Worm (Caenorhabditis elegans) whole organism, L4 larva: Measurements from ENCODE around the gene C06E2.2.
A peak's percentile ranks its signal among the peaks of the same experiment; 100 is the strongest.

ENCODE experiments used
- Y75B8A.6 ChIP-seq: fragments of 200-800 bp; sonication (Bioruptor generic); IDR thresholded peaks from 2 replicates; pipeline ENCODE4 v1.3.6; 2022; ENCODE audit warnings: missing genetic modification reagents, missing genetic modification characterization, missing compliant biosample characterization
- fkh-10 ChIP-seq: fragments of 150-350 bp; optimal IDR thresholded peaks from 2 replicates; lab custom pipeline; 2014; ENCODE audit warnings: missing biosample characterization, missing genetic modification reagents, missing genetic modification characterization
- mxl-3 ChIP-seq: fragments of 200-800 bp; sonication (Bioruptor generic); optimal IDR thresholded peaks from 2 replicates; lab custom pipeline; 2018; ENCODE audit warnings: mild to moderate bottlenecking, missing genetic modification characterization, missing compliant biosample characterization
- nhr-237 ChIP-seq: sonication (generic microtip); optimal IDR thresholded peaks from 2 replicates; lab custom pipeline; 2017; ENCODE audit warnings: missing biosample characterization, missing genetic modification characterization
- pha-4 ChIP-seq, 2 experiments: fragments of 150-350 bp in 1 of 2; fragments of 200-800 bp in 1 of 2; sonication (Bioruptor generic) in 1 of 2; IDR thresholded peaks in 1 of 2; optimal IDR thresholded peaks in 1 of 2; 2 replicates each; pipeline versions ENCODE4 v1.3.6 to Lab custom; 2014 to 2022; ENCODE audit warnings: missing genetic modification characterization in 2 of 2, missing genetic modification reagents in 2 of 2, missing biosample characterization in 1 of 2, missing compliant biosample characterization in 1 of 2
- unc-62 ChIP-seq, 3 experiments: fragments of 150-350 bp in 1 of 3; sonication (generic microtip); optimal IDR thresholded peaks in 2 of 3; peaks in 1 of 3; 1 replicate in 1 of 3; 2 replicates in 2 of 3; lab custom pipeline; 2014 to 2017; ENCODE audit warnings: missing biosample characterization in 3 of 3, missing genetic modification characterization in 3 of 3, missing genetic modification reagents in 3 of 3, missing genotype in 1 of 3
- vab-7 ChIP-seq: fragments of 200-800 bp; sonication (Bioruptor generic); IDR thresholded peaks from 2 replicates; pipeline ENCODE4 v1.3.6; 2022; ENCODE audit warnings: missing genetic modification reagents, missing genetic modification characterization, missing compliant biosample characterization

- TF ChIP-seq fkh-10 (no peak), vab-7 (GFP tag; lab: Robert Waterston, UW) (no peak), mxl-3 (GFP tag; lab: Kevin White, UChicago) (no peak), Y75B8A.6 (GFP tag; lab: Robert Waterston, UW) (no peak), unc-62 (GFP tag; optimal IDR thresholded peaks at IDR 0.05 in 1 of 2; lab: Kevin White, UChicago) (peak in 1 of 2 experiments; percentile 91), unc-62 (tag; optimal IDR thresholded peaks at IDR 0.05; lab: Kevin White, UChicago) (no peak), pha-4 (GFP tag; IDR thresholded peaks at IDR 0.05; lab: Robert Waterston, UW) (no peak), pha-4 (tag; optimal IDR thresholded peaks at IDR 0.05; lab: Kevin White, UChicago) (no peak), nhr-237 (tag; lab: Kevin White, UChicago) (no peak)
These were observed 41.8 kb downstream of the C06E2.2 start for ce11 chrX:8921221-8921620.
